Fruit fly (Drosophila melanogaster) whole organism, wandering third instar larva: Measurements from ENCODE around the gene Fign.

Source experiments
- Hr78 ChIP-seq: fragments of >200 bp; optimal IDR thresholded peaks from 2 replicates; lab custom pipeline; 2017; ENCODE audit warnings: missing biosample characterization, missing genetic modification characterization
- Mio ChIP-seq: sonication (Bioruptor generic); optimal IDR thresholded peaks from 2 replicates; lab custom pipeline; 2016; ENCODE audit warnings: missing biosample characterization, missing genetic modification characterization
- foxo ChIP-seq, 2 experiments: fragments of 200-800 bp; sonication (Bioruptor generic); optimal IDR thresholded peaks; 2 replicates in 1 of 2; 3 replicates in 1 of 2; lab custom pipeline; 2016 to 2017; ENCODE audit warnings: missing biosample characterization in 2 of 2, missing genetic modification characterization in 2 of 2
- h ChIP-seq: fragments of 200-800 bp; sonication (Bioruptor generic); optimal IDR thresholded peaks from 3 replicates; lab custom pipeline; 2016; ENCODE audit warnings: missing biosample characterization, mild to moderate bottlenecking, missing genetic modification characterization

DNA sequence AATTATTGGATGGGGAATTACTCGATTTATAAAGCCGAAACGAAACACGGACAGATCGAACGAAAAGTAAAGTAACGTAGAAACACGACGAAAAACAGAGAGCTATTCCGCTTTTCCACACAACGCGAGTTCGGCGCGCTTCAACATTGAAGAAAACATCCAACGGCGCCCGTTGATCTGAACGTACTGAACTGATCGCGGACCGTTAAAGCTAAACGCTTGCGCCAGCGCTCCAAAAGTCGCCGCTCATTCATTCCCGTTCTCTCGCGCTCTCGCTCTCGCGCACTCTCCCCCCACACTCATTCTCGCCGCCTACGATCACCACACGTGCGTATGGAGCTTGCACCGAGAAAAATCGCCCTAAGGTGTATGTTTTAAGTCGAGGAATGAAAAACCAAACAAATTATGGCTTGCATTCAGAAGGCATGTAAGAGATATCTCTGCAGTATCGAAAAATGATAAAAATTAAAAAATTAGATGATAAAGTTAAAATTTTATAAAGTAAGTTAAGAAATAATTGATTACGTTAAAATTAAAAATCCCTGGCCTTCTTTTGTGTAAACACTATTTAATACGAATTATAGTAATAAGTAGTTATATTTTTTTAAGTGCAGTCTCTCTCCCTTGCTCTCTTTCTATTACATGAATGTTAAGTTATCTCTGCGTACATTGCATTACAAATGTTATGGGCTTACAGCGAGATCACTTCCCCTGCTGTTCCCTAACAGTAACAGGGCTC lies 35.1 kb upstream of the Fign start, which contains the start of gene E23:
- TF ChIP-seq foxo (GFP tag; optimal IDR thresholded peaks at IDR 0.05; lab: Kevin White, UChicago), result peak; percentile 65 to 97
- no peak for TF ChIP-seq Hr78 (GFP tag; lab: Kevin White, UChicago)
- TF ChIP-seq h (GFP tag; lab: Kevin White, UChicago), result peak; percentile 96
- peak; percentile 64 for TF ChIP-seq Mio (GFP tag; lab: Kevin White, UChicago)
